Fruit fly (Drosophila melanogaster): ENCODE data around the gene ppk14.

ppk14 gene

DNA sequence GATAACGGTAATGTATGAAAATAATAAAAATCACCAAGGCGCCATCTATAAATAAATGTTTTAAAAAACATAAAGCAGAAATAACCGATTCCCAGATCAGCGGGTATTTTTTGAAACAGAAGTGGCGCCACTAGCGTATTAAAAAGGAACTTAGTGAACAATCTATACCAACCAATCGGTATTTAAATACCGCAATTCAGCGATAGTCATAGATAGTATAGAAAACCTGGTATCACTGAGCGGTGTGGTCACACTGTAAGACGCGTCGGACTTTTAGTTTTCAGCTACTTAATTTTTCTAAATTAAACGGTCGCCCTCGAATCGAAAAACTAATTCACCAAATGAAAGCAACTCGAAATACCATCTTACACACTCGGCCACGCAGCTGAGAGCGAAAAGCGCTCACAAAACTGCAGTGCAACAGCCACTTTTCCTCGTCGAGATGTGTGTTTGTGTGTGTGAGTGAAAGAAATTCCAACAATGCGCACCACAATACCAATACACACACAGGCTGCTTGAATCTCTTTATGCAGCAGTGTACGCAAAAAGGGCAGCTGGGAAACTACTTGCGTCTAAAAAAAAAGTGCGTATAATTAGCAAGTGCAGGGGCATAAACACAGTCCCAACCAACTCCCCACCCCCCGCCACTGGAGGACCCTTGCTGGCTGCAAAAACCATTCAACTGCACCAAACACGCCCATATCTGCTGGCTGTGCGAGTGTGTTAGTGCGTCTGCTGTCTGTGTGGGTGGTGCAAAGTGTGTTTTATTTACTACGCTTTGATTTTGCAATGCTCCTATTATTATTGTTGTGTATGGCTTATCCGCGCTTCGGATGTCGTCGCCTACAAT is 31.0 kb upstream of the ppk14 start, which contains the start of gene PDZ-GEF (continued):
- TF ChIP-seq CG4282 (GFP tag; optimal IDR thresholded peaks at IDR 0.05) (peak; percentile 16), CG4360 (GFP tag; IDR thresholded peaks at IDR 0.05) (no peak), CG1233 (GFP tag; optimal IDR thresholded peaks at IDR 0.05) (no peak), vvl (GFP tag; IDR thresholded peaks at IDR 0.05) (peak; percentile 82), CG6654 (GFP tag; optimal IDR thresholded peaks at IDR 0.05) (no peak), CG18262 (tag; optimal IDR thresholded peaks at IDR 0.05) (peak; percentile 50), scrt (GFP tag; optimal IDR thresholded peaks at IDR 0.05) (peak; percentile 33), Fer3 (tag; optimal IDR thresholded peaks at IDR 0.05) (no peak), CG13287 (GFP tag; IDR thresholded peaks at IDR 0.05; ENCODE audit: partially characterized antibody) (peak; percentile 63), Oli (tag; optimal IDR thresholded peaks at IDR 0.05) (no peak), CG12744 (GFP tag; optimal IDR thresholded peaks at IDR 0.05) (no peak), kah (GFP tag; optimal IDR thresholded peaks at IDR 0.05) (no peak), Optix (GFP tag; IDR thresholded peaks at IDR 0.05) (no peak), CG17385 (GFP tag; optimal IDR thresholded peaks at IDR 0.05) (no peak), Dp (GFP tag; optimal IDR thresholded peaks at IDR 0.05) (peak; percentile 68), CG3065 (GFP tag; optimal IDR thresholded peaks at IDR 0.05) (no peak), z (GFP tag; IDR thresholded peaks at IDR 0.05) (no peak), Elba2 (GFP tag; optimal IDR thresholded peaks at IDR 0.05) (peak; percentile 74), CG2129 (GFP tag; IDR thresholded peaks at IDR 0.05; ENCODE audit: partially characterized antibody) (no peak), br (optimal IDR thresholded peaks at IDR 0.05) (no peak), Mes4 (GFP tag; optimal IDR thresholded peaks at IDR 0.05) (peak; percentile 35), CG12659 (GFP tag; optimal IDR thresholded peaks at IDR 0.05) (peak; percentile 76), sug (tag; optimal IDR thresholded peaks at IDR 0.05) (peak; percentile 21), tll (GFP tag; optimal IDR thresholded peaks at IDR 0.05) (no peak), CG8478 (optimal IDR thresholded peaks at IDR 0.05) (peak; percentile 97), ewg (GFP tag; optimal IDR thresholded peaks at IDR 0.05) (peak; percentile 53), hb (GFP tag; IDR thresholded peaks at IDR 0.05; ENCODE audit: partially characterized antibody) (no peak), usp (GFP tag; optimal IDR thresholded peaks at IDR 0.05) (no peak), slou (GFP tag; optimal IDR thresholded peaks at IDR 0.05) (peak; percentile 0), onecut (GFP tag; IDR thresholded peaks at IDR 0.05) (peak; percentile 53; the same call in 1 of the 2 replicates), Atf-2 (GFP tag; optimal IDR thresholded peaks at IDR 0.05) (peak; percentile 46), CG10431 (GFP tag; optimal IDR thresholded peaks at IDR 0.05) (no peak), oc (tag; optimal IDR thresholded peaks at IDR 0.05) (no peak), Myb (GFP tag; optimal IDR thresholded peaks at IDR 0.05) (peak; percentile 82), eyg (GFP tag; optimal IDR thresholded peaks at IDR 0.05) (peak; percentile 24), sens-2 (GFP tag; IDR thresholded peaks at IDR 0.05) (no peak), sqz (GFP tag; optimal IDR thresholded peaks at IDR 0.05) (no peak), cas (GFP tag; IDR thresholded peaks at IDR 0.05) (no peak), tio (GFP tag; optimal IDR thresholded peaks at IDR 0.05) (no peak), CG34422 (GFP tag; IDR thresholded peaks at IDR 0.05) (peak; percentile 68), shn (GFP tag; optimal IDR thresholded peaks at IDR 0.05) (peak; percentile 53), luna (GFP tag; optimal IDR thresholded peaks at IDR 0.05) (no peak), CG13296 (GFP tag; optimal IDR thresholded peaks at IDR 0.05) (no peak), Xrp1 (GFP tag; IDR thresholded peaks at IDR 0.05) (no peak), pho (GFP tag; optimal IDR thresholded peaks at IDR 0.05) (no peak), vnd (GFP tag; IDR thresholded peaks at IDR 0.05; ENCODE audit: partially characterized antibody) (no peak), pnt (GFP tag; optimal IDR thresholded peaks at IDR 0.05) (peak; percentile 32), HLHmδ (GFP tag; optimal IDR thresholded peaks at IDR 0.05) (no peak), Gsc (GFP tag; IDR thresholded peaks at IDR 0.05) (no peak), sima (GFP tag; optimal IDR thresholded peaks at IDR 0.05) (no peak)
